Worm (Caenorhabditis elegans) whole organism, L4/young adult: ENCODE data around the gene ztf-30.

Experiments
- W03F9.2 ChIP-seq: fragments of 150-350 bp; optimal IDR thresholded peaks from 2 replicates; lab custom pipeline; 2014; ENCODE audit warnings: missing biosample characterization, missing genetic modification characterization
- dao-5 ChIP-seq: sonication (generic microtip); optimal IDR thresholded peaks from 2 replicates; lab custom pipeline; 2016; ENCODE audit warnings: missing genotype, missing genetic modification characterization, moderate library complexity, missing compliant biosample characterization
- him-1 ChIP-seq: sonication (generic microtip); optimal IDR thresholded peaks from 2 replicates; lab custom pipeline; 2016; ENCODE audit warnings: missing genotype, missing genetic modification reagents, missing genetic modification characterization, missing compliant biosample characterization

DNA sequence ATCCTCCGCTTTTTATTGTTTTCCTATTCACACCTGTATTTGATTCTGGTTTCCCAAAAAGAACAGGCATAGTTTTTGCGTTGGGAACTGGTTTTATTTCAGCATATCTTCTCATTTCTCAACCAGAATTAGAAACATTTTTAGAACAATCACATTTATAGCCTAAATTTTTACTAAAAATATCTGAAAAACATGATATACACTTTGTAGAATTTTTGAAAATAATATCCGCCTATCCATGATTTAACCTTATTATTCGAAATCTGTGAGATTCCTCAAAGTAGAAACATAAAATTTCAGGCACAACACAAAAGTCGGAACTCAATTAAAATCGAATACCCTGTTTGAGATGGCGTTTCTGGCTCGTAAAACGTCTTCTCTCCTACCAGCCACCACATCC lies 36.8 kb downstream of the ztf-30 start, which contains the start of gene acdh-6:
- no peak for TF ChIP-seq him-1 (tag; lab: Kevin White, UChicago)
- TF ChIP-seq dao-5 = no peak
- no peak for TF ChIP-seq W03F9.2 (tag; lab: Kevin White, UChicago)
